Worm (Caenorhabditis elegans) whole organism, L4/young adult: ENCODE data around the gene C11G6.2.

Experiments used
- W03F9.2 ChIP-seq: fragments of 150-350 bp; optimal IDR thresholded peaks from 2 replicates; lab custom pipeline; 2014; ENCODE audit warnings: missing biosample characterization, missing genetic modification characterization
- dao-5 ChIP-seq: sonication (generic microtip); optimal IDR thresholded peaks from 2 replicates; lab custom pipeline; 2016; ENCODE audit warnings: missing genotype, missing genetic modification characterization, moderate library complexity, missing compliant biosample characterization
- him-1 ChIP-seq: sonication (generic microtip); optimal IDR thresholded peaks from 2 replicates; lab custom pipeline; 2016; ENCODE audit warnings: missing genotype, missing genetic modification reagents, missing genetic modification characterization, missing compliant biosample characterization

DNA sequence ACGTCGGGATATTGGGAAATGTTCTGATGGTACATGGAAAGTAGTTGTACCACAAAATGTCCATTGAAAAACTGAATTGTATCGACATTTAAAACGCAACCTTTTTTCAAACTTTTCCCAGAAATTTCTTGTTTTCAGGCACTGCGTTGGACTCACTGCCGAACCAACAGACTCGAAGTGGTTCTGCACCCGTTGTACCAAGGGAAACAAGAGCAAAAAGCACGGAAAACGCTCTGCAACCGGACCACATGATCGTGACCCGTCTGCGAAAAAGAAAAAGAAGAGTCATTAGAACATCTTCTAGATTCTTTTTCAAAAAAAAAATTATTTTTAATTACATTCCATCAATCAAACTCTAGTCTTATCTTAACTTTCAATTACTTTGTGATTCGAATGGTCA lies 16.9 kb downstream of the C11G6.2 start:
- no peak for TF ChIP-seq him-1
- no peak for TF ChIP-seq W03F9.2 (tag; lab: Kevin White, UChicago)
- no peak for TF ChIP-seq dao-5
